Worm (Caenorhabditis elegans) whole organism, L2 larva: Measurements from ENCODE around the gene ZK105.12.

ENCODE experiments used
- C34F6.9 ChIP-seq: fragments of 150-350 bp; optimal IDR thresholded peaks from 2 replicates; lab custom pipeline; 2014; ENCODE audit warnings: missing biosample characterization, missing genetic modification characterization
- F13H6.1 ChIP-seq: sonication (generic microtip); optimal IDR thresholded peaks from 2 replicates; lab custom pipeline; 2016; ENCODE audit warnings: missing genetic modification characterization, missing compliant biosample characterization
- R02D3.7 ChIP-seq: fragments of 150-350 bp; optimal IDR thresholded peaks from 2 replicates; lab custom pipeline; 2014; ENCODE audit warnings: missing biosample characterization, missing genetic modification characterization
- Y55F3AM.14 ChIP-seq: fragments of 200-800 bp; sonication (Bioruptor generic); optimal IDR thresholded peaks from 2 replicates; lab custom pipeline; 2018; ENCODE audit warnings: mild to moderate bottlenecking, missing genetic modification characterization, missing compliant biosample characterization
- ZK546.5 ChIP-seq: sonication (generic microtip); optimal IDR thresholded peaks from 2 replicates; lab custom pipeline; 2017; ENCODE audit warnings: missing biosample characterization, missing genetic modification characterization
- alr-1 ChIP-seq: fragments of 150-350 bp; optimal IDR thresholded peaks from 2 replicates; lab custom pipeline; 2014; ENCODE audit warnings: missing biosample characterization, missing genetic modification characterization
- aly-2 ChIP-seq: fragments of 150-350 bp; optimal IDR thresholded peaks from 2 replicates; lab custom pipeline; 2014; ENCODE audit warnings: missing biosample characterization, missing genetic modification characterization
- ama-1 ChIP-seq: fragments of 150-350 bp; optimal IDR thresholded peaks from 2 replicates; lab custom pipeline; 2018; ENCODE audit warnings: inconsistent platforms
- blmp-1 ChIP-seq: sonication (generic microtip); optimal IDR thresholded peaks from 2 replicates; lab custom pipeline; 2017; ENCODE audit warnings: missing genetic modification characterization, mild to moderate bottlenecking, missing compliant biosample characterization, antibody characterized with exemption, moderate library complexity; ENCODE audit not compliant: insufficient read depth
- ceh-16 ChIP-seq: fragments of 150-350 bp; optimal IDR thresholded peaks from 2 replicates; lab custom pipeline; 2014; ENCODE audit warnings: missing biosample characterization, missing genetic modification characterization
- ceh-82 ChIP-seq: fragments of 150-350 bp; optimal IDR thresholded peaks from 2 replicates; lab custom pipeline; 2014; ENCODE audit warnings: missing biosample characterization, missing genetic modification characterization
- crh-2 ChIP-seq: sonication (generic microtip); optimal IDR thresholded peaks from 2 replicates; lab custom pipeline; 2017; ENCODE audit warnings: missing biosample characterization, missing genetic modification characterization
- elt-1 ChIP-seq: fragments of 150-350 bp; optimal IDR thresholded peaks from 2 replicates; lab custom pipeline; 2014; ENCODE audit warnings: missing biosample characterization, missing genetic modification characterization
- elt-3 ChIP-seq: sonication (generic microtip); optimal IDR thresholded peaks from 2 replicates; lab custom pipeline; 2017; ENCODE audit warnings: missing biosample characterization, missing genetic modification characterization
- fos-1 ChIP-seq: fragments of 150-350 bp; optimal IDR thresholded peaks from 2 replicates; lab custom pipeline; 2014; ENCODE audit warnings: missing biosample characterization, missing genetic modification characterization
- gmeb-1 ChIP-seq: fragments of 150-350 bp; optimal IDR thresholded peaks from 2 replicates; lab custom pipeline; 2014; ENCODE audit warnings: missing biosample characterization, missing genetic modification characterization
- lin-11 ChIP-seq: fragments of 150-350 bp; sonication (generic microtip); optimal IDR thresholded peaks from 2 replicates; lab custom pipeline; 2014; ENCODE audit warnings: missing biosample characterization, missing genetic modification characterization, inconsistent platforms, mixed read lengths
- lin-13 ChIP-seq: fragments of 150-350 bp; optimal IDR thresholded peaks from 2 replicates; lab custom pipeline; 2014; ENCODE audit warnings: missing biosample characterization, missing genetic modification reagents, missing genetic modification characterization
- mab-5 ChIP-seq: fragments of 150-350 bp; optimal IDR thresholded peaks from 2 replicates; lab custom pipeline; 2014; ENCODE audit warnings: missing biosample characterization, missing genetic modification characterization
- mbf-1 ChIP-seq: sonication (generic microtip); optimal IDR thresholded peaks from 2 replicates; lab custom pipeline; 2017; ENCODE audit warnings: missing biosample characterization, missing genetic modification characterization
- mdl-1 ChIP-seq, 2 experiments: fragments of 150-350 bp in 1 of 2; sonication (generic microtip) in 1 of 2; optimal IDR thresholded peaks; 2 replicates each; lab custom pipeline; 2017; ENCODE audit warnings: missing biosample characterization in 2 of 2, missing genetic modification characterization in 2 of 2
- nhr-10 ChIP-seq: sonication (generic microtip); optimal IDR thresholded peaks from 2 replicates; lab custom pipeline; 2017; ENCODE audit warnings: missing biosample characterization, missing genetic modification characterization
- nhr-11 ChIP-seq: fragments of 150-350 bp; optimal IDR thresholded peaks from 2 replicates; lab custom pipeline; 2014; ENCODE audit warnings: missing biosample characterization, missing genetic modification characterization
- nhr-21 ChIP-seq: fragments of 150-350 bp; optimal IDR thresholded peaks from 2 replicates; lab custom pipeline; 2014; ENCODE audit warnings: missing biosample characterization, missing genetic modification characterization
- nhr-237 ChIP-seq: fragments of 150-350 bp; optimal IDR thresholded peaks from 2 replicates; lab custom pipeline; 2014; ENCODE audit warnings: missing biosample characterization, missing genetic modification characterization
- nhr-25 ChIP-seq: fragments of 150-350 bp; sonication (generic microtip); optimal IDR thresholded peaks from 3 replicates; lab custom pipeline; 2014; ENCODE audit warnings: missing biosample characterization, missing genetic modification characterization
- nhr-6 ChIP-seq: fragments of 150-350 bp; optimal IDR thresholded peaks from 2 replicates; lab custom pipeline; 2014; ENCODE audit warnings: missing biosample characterization, missing genetic modification characterization
- nhr-77 ChIP-seq: fragments of 150-350 bp; optimal IDR thresholded peaks from 2 replicates; lab custom pipeline; 2014; ENCODE audit warnings: missing biosample characterization, missing genetic modification characterization
- peb-1 ChIP-seq: fragments of 150-350 bp; optimal IDR thresholded peaks from 2 replicates; lab custom pipeline; 2014; ENCODE audit warnings: missing biosample characterization, missing genetic modification characterization
- skn-1 ChIP-seq: sonication (generic microtip); optimal IDR thresholded peaks from 2 replicates; lab custom pipeline; 2017; ENCODE audit warnings: missing biosample characterization, missing genetic modification characterization
- sma-3 ChIP-seq: sonication (generic microtip); optimal IDR thresholded peaks from 2 replicates; lab custom pipeline; 2016; ENCODE audit warnings: missing genetic modification reagents, missing genetic modification characterization, missing compliant biosample characterization
- sma-9 ChIP-seq, 2 experiments: fragments of 150-350 bp in 1 of 2; sonication (generic microtip) in 1 of 2; optimal IDR thresholded peaks; 2 replicates each; lab custom pipeline; 2014 to 2016; ENCODE audit warnings: missing genetic modification characterization in 2 of 2, mild to moderate bottlenecking in 1 of 2, missing biosample characterization in 1 of 2, missing compliant biosample characterization in 1 of 2, missing genetic modification reagents in 1 of 2, moderate library complexity in 1 of 2
- snpc-4 ChIP-seq: fragments of 150-350 bp; optimal IDR thresholded peaks from 2 replicates; lab custom pipeline; 2014; ENCODE audit warnings: missing biosample characterization, missing genetic modification characterization
- unc-55 ChIP-seq: fragments of 150-350 bp; sonication (generic microtip); optimal IDR thresholded peaks from 3 replicates; lab custom pipeline; 2014; ENCODE audit warnings: missing biosample characterization, missing genetic modification reagents, missing genetic modification characterization
- ztf-11 ChIP-seq: sonication (generic microtip); optimal IDR thresholded peaks from 2 replicates; lab custom pipeline; 2017; ENCODE audit warnings: missing biosample characterization, missing genetic modification characterization

Gene ZK105.12

DNA sequence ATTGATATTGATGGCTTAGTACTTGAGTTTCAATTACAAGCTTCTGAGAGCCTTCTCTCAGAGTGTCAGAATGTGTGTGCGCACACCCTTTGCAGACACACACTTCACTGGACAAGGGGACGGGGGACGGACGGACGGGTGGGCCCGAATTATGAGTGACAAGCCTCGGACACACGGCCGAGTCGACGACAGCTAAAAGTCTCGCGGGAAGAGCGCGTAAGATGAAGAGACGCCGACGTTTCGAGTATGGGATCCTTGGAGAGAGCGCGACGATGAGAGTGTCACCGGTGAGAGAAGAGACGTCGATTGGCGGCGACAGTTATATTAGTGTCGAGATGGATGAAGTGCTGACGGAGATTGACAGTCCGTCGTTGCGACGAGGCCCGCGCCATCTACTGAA is 30.0 kb upstream of the ZK105.12 start:
- TF ChIP-seq F13H6.1 (tag; lab: Kevin White, UChicago) (peak; percentile 14), nhr-21 (no peak), peb-1 (tag; lab: Kevin White, UChicago) (no peak), nhr-11 (tag; lab: Kevin White, UChicago) (no peak), sma-9 (GFP tag; optimal IDR thresholded peaks at IDR 0.05; lab: Kevin White, UChicago) (peak; percentile 7), sma-9 (tag; optimal IDR thresholded peaks at IDR 0.05; lab: Kevin White, UChicago) (no peak), ceh-82 (no peak), blmp-1 (tag; lab: Kevin White, UChicago) (no peak), alr-1 (tag; lab: Kevin White, UChicago) (no peak), R02D3.7 (tag; lab: Kevin White, UChicago) (no peak), C34F6.9 (tag; lab: Kevin White, UChicago) (no peak), gmeb-1 (no peak), mab-5 (tag; lab: Kevin White, UChicago) (no peak), unc-55 (GFP tag; lab: Kevin White, UChicago) (peak; percentile 1), ZK546.5 (no peak), aly-2 (tag; lab: Kevin White, UChicago) (no peak), lin-11 (no peak), lin-13 (GFP tag; lab: Kevin White, UChicago) (no peak), nhr-25 (tag; lab: Kevin White, UChicago) (no peak), nhr-237 (tag; lab: Kevin White, UChicago) (no peak), nhr-77 (no peak), ama-1 (no peak), ceh-16 (no peak), crh-2 (tag; lab: Kevin White, UChicago) (no peak)

DNA sequence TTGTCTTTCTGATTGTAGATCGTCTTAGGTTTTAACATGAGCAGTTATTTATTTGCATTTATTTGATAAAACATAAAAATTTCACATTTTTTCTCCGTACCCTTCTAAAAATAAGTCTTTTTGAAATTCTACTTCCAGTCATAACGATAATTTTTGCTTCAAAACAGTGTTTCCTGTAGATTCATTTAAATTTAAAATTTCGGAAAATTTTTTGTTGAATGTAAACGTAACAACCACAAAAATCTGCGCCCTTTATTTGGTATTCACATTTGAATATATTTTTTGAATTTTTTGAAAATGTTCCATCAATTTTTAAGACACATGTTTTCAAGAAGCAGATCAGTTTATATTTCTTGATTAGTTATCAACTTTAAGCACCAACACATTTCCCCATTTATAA is 29.5 kb upstream of the ZK105.12 start:
- no peak for TF ChIP-seq ceh-82
- no peak for TF ChIP-seq peb-1 (tag; lab: Kevin White, UChicago)
- TF ChIP-seq F13H6.1 (tag; lab: Kevin White, UChicago), result no peak
- no peak for TF ChIP-seq unc-55 (GFP tag; lab: Kevin White, UChicago)
- TF ChIP-seq nhr-237 (tag; lab: Kevin White, UChicago), result no peak

ce11 chrV:7744068-7744467 is 28.1 kb upstream of the ZK105.12 start:
- TF ChIP-seq fos-1 (tag; lab: Kevin White, UChicago) (peak; percentile 84), sma-9 (GFP tag; optimal IDR thresholded peaks at IDR 0.05; lab: Kevin White, UChicago) (peak; percentile 40), sma-9 (tag; optimal IDR thresholded peaks at IDR 0.05; lab: Kevin White, UChicago) (no peak), nhr-11 (tag; lab: Kevin White, UChicago) (no peak)

- TF ChIP-seq lin-11 (no peak), blmp-1 (tag; lab: Kevin White, UChicago) (no peak), skn-1 (no peak), sma-9 (GFP tag; optimal IDR thresholded peaks at IDR 0.05; lab: Kevin White, UChicago) (no peak), sma-9 (tag; optimal IDR thresholded peaks at IDR 0.05; lab: Kevin White, UChicago) (no peak), ZK546.5 (no peak), ama-1 (no peak), ztf-11 (no peak), crh-2 (tag; lab: Kevin White, UChicago) (no peak), R02D3.7 (tag; lab: Kevin White, UChicago) (no peak), gmeb-1 (no peak)
- TF ChIP-seq, all 48 proteins: peak for 0
Observed at ce11 chrV:7742485-7742959, 26.6 kb upstream of the ZK105.12 start, which contains the start of gene fbxl-5. fbxl-5 (plus strand) TSS chrV:7742909.

- TF ChIP-seq nhr-6 (tag; lab: Kevin White, UChicago), result no peak
- TF ChIP-seq nhr-77, result no peak
- no peak for TF ChIP-seq mab-5 (tag; lab: Kevin White, UChicago)
- TF ChIP-seq nhr-10 (tag; lab: Kevin White, UChicago), result no peak
- TF ChIP-seq skn-1, result no peak
- TF ChIP-seq ama-1, result no peak
- no peak for TF ChIP-seq mbf-1 (tag; lab: Kevin White, UChicago)
- no peak for TF ChIP-seq ceh-82
- no peak for TF ChIP-seq blmp-1 (tag; lab: Kevin White, UChicago)
- TF ChIP-seq elt-3 (tag; lab: Kevin White, UChicago), result no peak
- TF ChIP-seq elt-1 (tag; lab: Kevin White, UChicago), result no peak
- TF ChIP-seq mdl-1 (tag; optimal IDR thresholded peaks at IDR 0.05; lab: Kevin White, UChicago), result no peak
- TF ChIP-seq Y55F3AM.14 (GFP tag; lab: Kevin White, UChicago), result no peak
- TF ChIP-seq peb-1 (tag; lab: Kevin White, UChicago), result no peak
- no peak for TF ChIP-seq aly-2 (tag; lab: Kevin White, UChicago)
- TF ChIP-seq ztf-11, result no peak
- TF ChIP-seq snpc-4, result no peak
- no peak for TF ChIP-seq nhr-237 (tag; lab: Kevin White, UChicago)
- no peak for TF ChIP-seq sma-3 (GFP tag; lab: Kevin White, UChicago)
- TF ChIP-seq, all 48 proteins: peak for 0
Observed at ce11 chrV:7741918-7742317, 26.0 kb upstream of the ZK105.12 start.
